Fruit fly (Drosophila melanogaster) S2 (cell line): ENCODE data around the gene RhoGAP5A.

Experiments used
- CG8478 ChIP-seq: fragments of >200 bp; optimal IDR thresholded peaks from 2 replicates; lab custom pipeline; 2018
- CTCF ChIP-seq, 2 experiments: fragments of >200 bp; optimal IDR thresholded peaks; 2 replicates each; lab custom pipeline; 2018

Gene RhoGAP5A

dm6 chrX:5614367-5614766 lies 4.2 kb downstream of the RhoGAP5A start, which contains the start of gene CG34435:
Gene CG34435 (minus strand): TSS chrX:5614467.
- TF ChIP-seq CG8478 (no peak), CTCF (optimal IDR thresholded peaks at IDR 0.05; lab: Kevin White, UChicago) (no peak)

DNA sequence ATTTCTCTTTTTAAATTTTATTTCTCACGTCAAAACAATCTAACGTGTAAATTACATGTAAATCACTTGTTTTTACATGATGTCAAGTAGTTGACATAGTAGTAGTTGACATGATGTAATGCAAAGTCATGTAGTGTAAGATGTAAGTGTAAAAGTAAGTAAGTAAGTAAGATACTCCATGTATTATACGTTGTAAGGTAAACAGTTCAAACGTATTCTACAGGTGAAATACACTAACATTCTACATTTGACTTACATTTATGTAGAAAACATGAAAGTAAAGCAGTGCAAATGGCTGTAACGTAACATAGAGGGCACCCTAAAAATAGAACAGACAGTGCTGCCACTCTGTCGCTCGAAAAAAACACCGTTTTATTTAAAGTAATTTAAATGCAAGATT lies 5.6 kb downstream of the RhoGAP5A start:
- peak; percentile 90 to 95 for TF ChIP-seq CTCF (optimal IDR thresholded peaks at IDR 0.05; lab: Kevin White, UChicago)
- TF ChIP-seq CG8478: no peak

DNA sequence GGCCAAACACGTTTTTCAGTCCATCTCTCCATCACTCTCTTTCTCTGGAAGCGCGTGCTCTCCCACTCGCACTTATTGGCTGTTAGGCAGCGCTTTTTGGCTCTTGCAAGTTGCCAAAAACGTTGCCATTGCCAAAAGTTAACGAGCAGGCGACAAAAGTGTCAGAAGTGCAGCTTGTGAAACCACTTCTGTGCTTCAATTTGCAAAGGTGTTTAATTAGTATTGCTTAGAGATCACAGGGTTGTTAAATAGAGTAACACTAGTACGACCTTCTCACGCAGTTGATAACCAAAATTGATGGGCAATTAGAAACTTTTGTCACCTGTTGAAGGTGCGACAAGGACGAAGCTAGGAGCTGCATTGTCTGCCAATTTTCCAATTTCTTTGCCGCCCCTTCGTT lies 10.1 kb downstream of the RhoGAP5A start:
- TF ChIP-seq CTCF (optimal IDR thresholded peaks at IDR 0.05; lab: Kevin White, UChicago): no peak

- TF ChIP-seq CG8478 (no peak), CTCF (optimal IDR thresholded peaks at IDR 0.05; lab: Kevin White, UChicago) (peak; percentile 71 to 77)
Measured at dm6 chrX:5607647-5608046, 11.0 kb downstream of the RhoGAP5A start.

DNA sequence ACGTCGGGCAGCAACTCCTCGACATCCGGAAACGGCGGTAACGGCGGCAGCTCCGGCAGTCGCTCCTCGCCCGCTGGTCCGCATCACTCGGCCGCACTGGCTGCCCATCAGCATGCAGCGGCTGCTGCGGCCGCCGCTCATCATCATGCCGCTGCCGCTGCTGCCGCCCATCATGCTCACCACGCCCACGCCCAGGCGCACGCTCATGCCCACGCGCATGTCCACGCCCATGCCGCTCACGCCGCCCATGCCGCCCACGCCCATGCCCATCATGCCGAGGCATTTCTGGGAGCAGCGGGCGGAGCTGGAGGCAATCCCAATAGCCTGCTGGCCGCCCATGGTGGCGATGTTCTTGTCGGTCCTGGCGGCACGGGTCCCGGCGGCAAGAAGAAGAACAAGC lies 12.3 kb downstream of the RhoGAP5A start:
- no peak for TF ChIP-seq CTCF (optimal IDR thresholded peaks at IDR 0.05; lab: Kevin White, UChicago)
- TF ChIP-seq CG8478: no peak

DNA sequence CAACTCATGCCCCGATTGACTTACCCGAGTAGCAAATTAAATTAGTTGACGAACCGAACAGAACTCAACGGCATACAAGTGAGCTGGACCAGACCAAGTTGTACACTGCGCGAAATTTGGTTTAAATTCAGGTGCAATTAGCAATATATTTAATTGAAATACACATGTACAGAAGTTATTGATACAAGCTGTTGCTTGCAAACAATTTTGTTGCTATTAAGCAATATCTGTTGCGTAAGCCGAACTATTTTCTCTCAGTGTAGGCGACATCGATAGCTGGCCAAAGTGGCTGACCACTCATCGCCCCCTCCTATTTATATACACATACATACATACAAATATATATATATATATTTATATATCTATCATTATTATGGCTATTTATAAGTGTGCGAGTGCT lies 14.4 kb downstream of the RhoGAP5A start:
- TF ChIP-seq CG8478 (no peak), CTCF (optimal IDR thresholded peaks at IDR 0.05; lab: Kevin White, UChicago) (no peak)

- no peak for TF ChIP-seq CG8478
- no peak for TF ChIP-seq CTCF (optimal IDR thresholded peaks at IDR 0.05; lab: Kevin White, UChicago)
Measured at dm6 chrX:5603009-5603408, 15.6 kb downstream of the RhoGAP5A start.

dm6 chrX:5602308-5602707 lies 16.3 kb downstream of the RhoGAP5A start:
- no peak for TF ChIP-seq CG8478
- TF ChIP-seq CTCF (optimal IDR thresholded peaks at IDR 0.05; lab: Kevin White, UChicago): no peak

- no peak for TF ChIP-seq CG8478
Measured at dm6 chrX:5596554-5596953, 22.1 kb downstream of the RhoGAP5A start.

dm6 chrX:5593868-5594267 lies 24.7 kb downstream of the RhoGAP5A start, which contains the start of gene Vsx1:
Gene Vsx1 (plus strand): TSS chrX:5594255.
- no peak for TF ChIP-seq CG8478
- peak; percentile 53 to 77 for TF ChIP-seq CTCF (optimal IDR thresholded peaks at IDR 0.05; lab: Kevin White, UChicago)

dm6 chrX:5589990-5590389 lies 28.6 kb downstream of the RhoGAP5A start:
- TF ChIP-seq CTCF (optimal IDR thresholded peaks at IDR 0.05; lab: Kevin White, UChicago): no peak
- TF ChIP-seq CG8478: no peak

DNA sequence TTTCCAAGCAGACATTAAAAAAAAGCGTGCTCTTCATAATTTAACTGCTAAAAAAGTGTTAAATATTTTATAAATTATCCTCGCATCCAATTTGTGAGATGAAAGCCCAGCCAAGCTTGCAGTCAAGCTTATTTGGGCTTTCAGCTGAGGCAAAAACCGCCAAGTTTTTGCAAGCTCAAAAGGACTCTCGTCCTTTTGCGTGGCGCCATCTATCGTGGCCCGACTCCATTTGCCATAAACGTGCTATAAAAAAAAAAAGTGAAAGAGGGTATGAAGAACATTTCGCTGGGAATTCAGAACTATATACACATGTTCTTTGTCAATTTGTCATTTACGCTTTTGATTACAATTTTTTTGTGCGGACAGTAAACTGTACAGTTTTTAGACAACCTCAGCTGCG lies 30.2 kb downstream of the RhoGAP5A start:
- TF ChIP-seq CTCF (optimal IDR thresholded peaks at IDR 0.05; lab: Kevin White, UChicago) (peak; percentile 54 to 74), CG8478 (no peak)

- TF ChIP-seq CG8478 (no peak), CTCF (optimal IDR thresholded peaks at IDR 0.05; lab: Kevin White, UChicago) (no peak)
Measured at dm6 chrX:5587023-5587422, 31.6 kb downstream of the RhoGAP5A start.

DNA sequence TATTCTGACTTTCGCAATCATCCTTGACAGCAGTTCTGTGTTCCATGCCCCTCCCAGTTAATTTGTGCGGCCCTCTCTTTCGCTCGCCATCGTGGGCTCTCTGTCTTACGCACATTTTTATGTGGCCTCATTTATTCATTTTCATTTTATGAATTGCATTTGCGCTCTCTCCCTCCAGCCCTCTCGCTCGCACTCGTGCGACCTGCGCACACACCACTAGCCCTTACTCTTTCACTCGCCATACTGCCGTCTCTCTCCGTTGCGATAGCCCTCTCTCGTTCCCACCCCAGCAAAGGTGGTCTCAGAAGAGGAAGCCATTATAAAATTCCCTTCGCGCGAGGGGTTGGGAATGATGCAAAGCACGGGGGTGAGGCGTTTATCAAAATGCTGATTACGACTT lies 39.1 kb downstream of the RhoGAP5A start:
- TF ChIP-seq CG8478 (no peak), CTCF (optimal IDR thresholded peaks at IDR 0.05; lab: Kevin White, UChicago) (peak; percentile 51 to 54)
